Worm (Caenorhabditis elegans) whole organism, L1 larva: ENCODE measurements around the gene K04A8.20.
A peak's percentile ranks its signal among the peaks of the same experiment; 100 is the strongest.

Experiments used
- C04F5.9 ChIP-seq: sonication (generic microtip); optimal IDR thresholded peaks from 2 replicates; lab custom pipeline; 2016; ENCODE audit warnings: missing genetic modification characterization, missing compliant biosample characterization
- F16B12.6 ChIP-seq: fragments of 150-350 bp; optimal IDR thresholded peaks from 2 replicates; lab custom pipeline; 2014; ENCODE audit warnings: missing biosample characterization, missing genetic modification characterization
- aha-1 ChIP-seq: fragments of 150-350 bp; optimal IDR thresholded peaks from 2 replicates; lab custom pipeline; 2014; ENCODE audit warnings: missing biosample characterization, missing genetic modification characterization
- alr-1 ChIP-seq: fragments of 200-800 bp; sonication (Bioruptor generic); optimal IDR thresholded peaks from 2 replicates; lab custom pipeline; 2018; ENCODE audit warnings: borderline replicate concordance, mild to moderate bottlenecking, missing genetic modification characterization, missing compliant biosample characterization
- ama-1 ChIP-seq: fragments of 150-350 bp; optimal IDR thresholded peaks from 2 replicates; lab custom pipeline; 2014
- blmp-1 ChIP-seq: fragments of 150-350 bp; optimal IDR thresholded peaks from 2 replicates; lab custom pipeline; 2014; ENCODE audit warnings: missing biosample characterization, missing genetic modification characterization
- ceh-8 ChIP-seq: fragments of 200-800 bp; sonication (Bioruptor generic); optimal IDR thresholded peaks from 2 replicates; lab custom pipeline; 2018; ENCODE audit warnings: mild to moderate bottlenecking, missing genetic modification characterization, moderate library complexity, missing compliant biosample characterization
- ceh-82 ChIP-seq, 3 experiments: fragments of 150-350 bp in 1 of 3; sonication (generic microtip) in 2 of 3; optimal IDR thresholded peaks; 2 replicates each; lab custom pipeline; 2014 to 2017; ENCODE audit warnings: missing biosample characterization in 3 of 3, missing genetic modification characterization in 3 of 3
- ces-1 ChIP-seq: fragments of 150-350 bp; optimal IDR thresholded peaks from 2 replicates; lab custom pipeline; 2014; ENCODE audit warnings: missing biosample characterization, missing genetic modification reagents, missing genetic modification characterization
- dpl-1 ChIP-seq, 3 experiments: fragments of 150-350 bp in 2 of 3; sonication (generic microtip) in 1 of 3; optimal IDR thresholded peaks; 2 replicates each; lab custom pipeline; 2014 to 2017; ENCODE audit warnings: missing biosample characterization in 3 of 3, missing genetic modification characterization in 3 of 3, missing genetic modification reagents in 3 of 3
- efl-1 ChIP-seq, 4 experiments: fragments of 150-350 bp; optimal IDR thresholded peaks in 3 of 4; peaks in 1 of 4; 1 replicate in 1 of 4; 2 replicates in 3 of 4; lab custom pipeline; 2014; ENCODE audit warnings: missing biosample characterization in 2 of 4, missing genetic modification characterization in 2 of 4, missing genetic modification reagents in 2 of 4
- egl-27 ChIP-seq, 2 experiments: fragments of 150-350 bp in 1 of 2; sonication (generic microtip); optimal IDR thresholded peaks; 3 replicates each; lab custom pipeline; 2017 to 2018; ENCODE audit warnings: missing biosample characterization in 2 of 2, missing genetic modification characterization in 2 of 2, missing genetic modification reagents in 2 of 2
- elt-2 ChIP-seq: sonication (generic microtip); optimal IDR thresholded peaks from 2 replicates; lab custom pipeline; 2016; ENCODE audit warnings: missing genetic modification characterization, mild to moderate bottlenecking, inconsistent platforms, missing compliant biosample characterization, missing genetic modification reagents
- elt-3 ChIP-seq, 6 experiments: fragments of 150-350 bp in 1 of 6; sonication (generic microtip); optimal IDR thresholded peaks; 2 replicates each; lab custom pipeline; 2017 to 2018; ENCODE audit warnings: missing biosample characterization in 6 of 6, missing genetic modification characterization in 6 of 6, inconsistent platforms in 1 of 6
- fkh-10 ChIP-seq: sonication (generic microtip); optimal IDR thresholded peaks from 2 replicates; lab custom pipeline; 2017; ENCODE audit warnings: missing biosample characterization, missing genetic modification reagents, missing genetic modification characterization
- fkh-8 ChIP-seq: sonication (generic microtip); optimal IDR thresholded peaks from 2 replicates; lab custom pipeline; 2016; ENCODE audit warnings: mild to moderate bottlenecking, missing genetic modification characterization, missing compliant biosample characterization
- fos-1 ChIP-seq: fragments of 150-350 bp; optimal IDR thresholded peaks from 2 replicates; lab custom pipeline; 2014; ENCODE audit warnings: missing biosample characterization, missing genetic modification characterization
- grh-1 ChIP-seq: fragments of 200-800 bp; sonication (Bioruptor generic); IDR thresholded peaks from 2 replicates; pipeline ENCODE4 v1.3.6; 2022; ENCODE audit warnings: missing genetic modification reagents, missing genetic modification characterization, missing compliant biosample characterization
- hlh-4 ChIP-seq: sonication (generic microtip); optimal IDR thresholded peaks from 2 replicates; lab custom pipeline; 2016; ENCODE audit warnings: mild to moderate bottlenecking, missing genetic modification characterization, missing compliant biosample characterization
- irx-1 ChIP-seq: sonication (generic microtip); optimal IDR thresholded peaks from 2 replicates; lab custom pipeline; 2016; ENCODE audit warnings: missing genetic modification characterization, missing compliant biosample characterization
- jun-1 ChIP-seq: fragments of 150-350 bp; optimal IDR thresholded peaks from 2 replicates; lab custom pipeline; 2014; ENCODE audit warnings: missing biosample characterization, missing genetic modification reagents, missing genetic modification characterization
- lin-14 ChIP-seq: fragments of 200-800 bp; sonication (Bioruptor generic); optimal IDR thresholded peaks from 2 replicates; lab custom pipeline; 2018; ENCODE audit warnings: mild to moderate bottlenecking, missing genetic modification characterization, moderate library complexity, missing compliant biosample characterization
- lin-35 ChIP-seq, 2 experiments: fragments of 150-350 bp; optimal IDR thresholded peaks; 2 replicates each; lab custom pipeline; 2014; ENCODE audit warnings: missing biosample characterization in 2 of 2, missing genetic modification characterization in 2 of 2, missing genetic modification reagents in 2 of 2
- lin-39 ChIP-seq: fragments of 150-350 bp; optimal IDR thresholded peaks from 2 replicates; lab custom pipeline; 2014; ENCODE audit warnings: missing biosample characterization, missing genetic modification reagents, missing genetic modification characterization
- lsy-2 ChIP-seq, 2 experiments: fragments of 150-350 bp; optimal IDR thresholded peaks; 2 replicates each; lab custom pipeline; 2014; ENCODE audit warnings: missing biosample characterization in 2 of 2, missing genetic modification characterization in 2 of 2
- mab-9 ChIP-seq: fragments of 200-800 bp; sonication (Bioruptor generic); IDR thresholded peaks from 2 replicates; pipeline ENCODE4 v1.3.6; 2022; ENCODE audit warnings: missing genetic modification reagents, missing genetic modification characterization, missing compliant biosample characterization
- mdl-1 ChIP-seq, 2 experiments: fragments of 150-350 bp; optimal IDR thresholded peaks; 2 replicates each; lab custom pipeline; 2014 to 2017; ENCODE audit warnings: missing biosample characterization in 2 of 2, missing genetic modification characterization in 2 of 2, inconsistent platforms in 1 of 2
- mep-1 ChIP-seq: fragments of 150-350 bp; optimal IDR thresholded peaks from 2 replicates; lab custom pipeline; 2014; ENCODE audit warnings: missing biosample characterization, missing genetic modification characterization
- nhr-12 ChIP-seq: sonication (generic microtip); optimal IDR thresholded peaks from 2 replicates; lab custom pipeline; 2017; ENCODE audit warnings: missing biosample characterization, missing genetic modification characterization
- nhr-19 ChIP-seq: fragments of 200-800 bp; sonication (Bioruptor generic); conservative IDR thresholded peaks from 2 replicates; pipeline ENCODE4 v1.3.6; 2022; ENCODE audit warnings: missing genetic modification characterization, missing compliant biosample characterization
- nhr-237 ChIP-seq: fragments of 150-350 bp; optimal IDR thresholded peaks from 2 replicates; lab custom pipeline; 2014; ENCODE audit warnings: missing biosample characterization, missing genetic modification characterization
- nhr-28 ChIP-seq: fragments of 150-350 bp; optimal IDR thresholded peaks from 2 replicates; lab custom pipeline; 2014; ENCODE audit warnings: missing biosample characterization, missing genetic modification characterization
- nhr-47 ChIP-seq: sonication (generic microtip); optimal IDR thresholded peaks from 2 replicates; lab custom pipeline; 2016; ENCODE audit warnings: mild to moderate bottlenecking, missing genetic modification characterization, moderate library complexity, missing compliant biosample characterization
- nhr-76 ChIP-seq: sonication (generic microtip); optimal IDR thresholded peaks from 2 replicates; lab custom pipeline; 2017; ENCODE audit warnings: missing biosample characterization, missing genetic modification characterization
- nhr-85 ChIP-seq: sonication (generic microtip); peaks from one replicate; lab custom pipeline; 2016; ENCODE audit warnings: missing genetic modification characterization, inconsistent platforms, missing compliant biosample characterization
- pax-3 ChIP-seq: fragments of 200-800 bp; sonication (Bioruptor generic); optimal IDR thresholded peaks from 2 replicates; lab custom pipeline; 2018; ENCODE audit warnings: mild to moderate bottlenecking, missing genetic modification characterization, moderate library complexity, missing compliant biosample characterization
- skn-1 ChIP-seq: fragments of 150-350 bp; optimal IDR thresholded peaks from 2 replicates; lab custom pipeline; 2014; ENCODE audit warnings: missing biosample characterization, missing genetic modification characterization
- snpc-4 ChIP-seq: fragments of 150-350 bp; optimal IDR thresholded peaks from 2 replicates; lab custom pipeline; 2014; ENCODE audit warnings: missing biosample characterization, missing genetic modification characterization
- sptf-1 ChIP-seq: fragments of 150-350 bp; optimal IDR thresholded peaks from 2 replicates; lab custom pipeline; 2014; ENCODE audit warnings: missing biosample characterization, missing genetic modification characterization
- tbx-2 ChIP-seq: sonication (generic microtip); optimal IDR thresholded peaks from 2 replicates; lab custom pipeline; 2016; ENCODE audit warnings: missing genetic modification characterization, missing compliant biosample characterization
- unc-130 ChIP-seq: fragments of 150-350 bp; optimal IDR thresholded peaks from 2 replicates; lab custom pipeline; 2017; ENCODE audit warnings: missing biosample characterization, missing genetic modification characterization, inconsistent platforms
- vab-15 ChIP-seq: sonication (generic microtip); optimal IDR thresholded peaks from 2 replicates; lab custom pipeline; 2017; ENCODE audit warnings: missing genotype, mild to moderate bottlenecking, missing genetic modification characterization, missing compliant biosample characterization
- zag-1 ChIP-seq: fragments of 150-350 bp; optimal IDR thresholded peaks from 2 replicates; lab custom pipeline; 2014; ENCODE audit warnings: missing biosample characterization, missing genetic modification characterization
- zip-4 ChIP-seq: fragments of 200-800 bp; sonication (Bioruptor generic); optimal IDR thresholded peaks from 2 replicates; lab custom pipeline; 2018; ENCODE audit warnings: mild to moderate bottlenecking, missing genetic modification characterization, moderate library complexity, missing compliant biosample characterization
- ztf-4 ChIP-seq: fragments of 150-350 bp; optimal IDR thresholded peaks from 2 replicates; lab custom pipeline; 2014; ENCODE audit warnings: missing biosample characterization, missing genetic modification characterization

Gene K04A8.20

ce11 chrV:6516491-6517304 lies 32.5 kb upstream of the K04A8.20 start, which contains the start of gene mdh-1:
Gene mdh-1, minus strand, starts transcription at chrV:6516526.
- TF ChIP-seq snpc-4 (tag; lab: Kevin White, UChicago) (no peak), ceh-82 (tag; optimal IDR thresholded peaks at IDR 0.05; lab: Kevin White, UChicago) (no peak), nhr-12 (tag; lab: Kevin White, UChicago) (no peak), fos-1 (no peak), dpl-1 (GFP tag; optimal IDR thresholded peaks at IDR 0.05; lab: Kevin White, UChicago) (peak; percentile 44 to 79 (median 53)), mep-1 (tag; lab: Kevin White, UChicago) (peak; percentile 7), zip-4 (no peak), zag-1 (tag; lab: Kevin White, UChicago) (no peak), elt-2 (tag; lab: Kevin White, UChicago) (peak; percentile 29), lin-35 (GFP tag; optimal IDR thresholded peaks at IDR 0.05; lab: Kevin White, UChicago) (peak; percentile 30 to 71), efl-1 (optimal IDR thresholded peaks at IDR 0.05; lab: Kevin White, UChicago) (peak in 1 of 2 experiments; percentile 75), efl-1 (GFP tag; optimal IDR thresholded peaks at IDR 0.05 in 1 of 2; lab: Kevin White, UChicago) (peak; percentile 72 to 96), aha-1 (no peak), fkh-8 (peak; percentile 33), F16B12.6 (tag; lab: Kevin White, UChicago) (no peak), blmp-1 (tag; lab: Kevin White, UChicago) (peak; percentile 62), nhr-47 (tag; lab: Kevin White, UChicago) (peak; percentile 13), lin-14 (GFP tag; lab: Kevin White, UChicago) (peak; percentile 58), nhr-85 (tag; lab: Kevin White, UChicago) (peak; percentile 30), vab-15 (tag; lab: Kevin White, UChicago) (no peak), irx-1 (tag; lab: Kevin White, UChicago) (no peak), ztf-4 (tag; lab: Kevin White, UChicago) (no peak), lsy-2 (tag; optimal IDR thresholded peaks at IDR 0.05; lab: Kevin White, UChicago) (no peak), hlh-4 (tag; lab: Kevin White, UChicago) (no peak), ces-1 (GFP tag; lab: Kevin White, UChicago) (no peak), pax-3 (tag; lab: Kevin White, UChicago) (peak; percentile 11), skn-1 (tag; lab: Kevin White, UChicago) (no peak), elt-3 (tag; optimal IDR thresholded peaks at IDR 0.05; lab: Kevin White, UChicago) (peak in 1 of 6 experiments; percentile 40), fkh-10 (GFP tag; lab: Kevin White, UChicago) (no peak), ama-1 (lab: Kevin White, UChicago) (no peak), tbx-2 (tag; lab: Kevin White, UChicago) (no peak), egl-27 (tag; optimal IDR thresholded peaks at IDR 0.05; lab: Kevin White, UChicago) (peak in 1 of 2 experiments; percentile 25)
- TF ChIP-seq, all 84 proteins: peak for 13

DNA sequence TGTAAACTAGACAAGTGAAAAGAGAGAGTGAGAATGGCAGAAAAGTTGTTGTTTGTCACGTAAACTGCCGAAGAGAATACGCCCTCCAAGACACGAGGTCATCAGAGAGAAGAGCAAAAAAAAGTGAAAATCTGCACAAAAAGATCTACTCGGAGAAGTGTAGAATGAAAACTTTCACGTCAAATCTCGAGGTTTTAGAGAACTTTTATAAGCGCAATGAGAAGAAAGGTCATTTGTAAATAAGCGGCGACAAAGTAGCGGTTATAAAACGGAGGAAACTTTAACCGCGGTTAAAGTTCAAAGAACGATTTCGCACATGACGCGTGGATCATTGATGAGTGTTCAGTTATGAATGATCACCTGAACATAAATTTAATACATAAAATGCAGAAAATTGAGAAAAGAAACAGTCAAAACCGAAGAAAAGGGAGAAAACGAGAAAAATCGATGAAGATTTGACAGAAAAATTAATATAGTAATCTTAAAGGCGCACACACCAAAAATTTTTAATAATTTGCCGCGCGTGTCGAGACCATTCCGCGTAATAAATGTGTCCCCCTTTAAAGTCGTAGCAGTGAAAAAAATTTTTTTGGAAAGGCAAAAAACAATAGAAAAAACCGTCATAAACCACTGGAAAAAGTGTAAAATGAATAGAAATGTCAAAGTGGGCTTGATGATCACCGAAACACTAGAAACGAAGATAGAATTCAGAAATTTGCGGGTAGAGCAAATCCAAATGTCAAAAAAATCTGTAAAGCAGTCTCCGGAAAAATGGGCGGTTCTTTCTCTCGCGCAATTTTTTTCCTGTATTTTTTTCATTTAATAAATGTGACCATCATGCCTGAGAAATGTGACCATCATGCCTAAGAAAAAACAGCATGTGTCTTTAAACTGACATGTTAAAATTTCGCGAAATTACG lies 31.7 kb upstream of the K04A8.20 start:
- no peak for TF ChIP-seq ces-1 (GFP tag; lab: Kevin White, UChicago)
- TF ChIP-seq nhr-28 (tag; lab: Kevin White, UChicago) = no peak
- TF ChIP-seq lin-35 (GFP tag; optimal IDR thresholded peaks at IDR 0.05; lab: Kevin White, UChicago) = peak; percentile 22 to 29
- TF ChIP-seq ztf-4 (tag; lab: Kevin White, UChicago) = peak; percentile 51
- no peak for TF ChIP-seq alr-1 (tag; lab: Kevin White, UChicago)
- no peak for TF ChIP-seq C04F5.9 (tag; lab: Kevin White, UChicago)
- TF ChIP-seq nhr-19 (GFP tag; lab: Robert Waterston, UW) = peak; percentile 70
- TF ChIP-seq efl-1 (optimal IDR thresholded peaks at IDR 0.05; lab: Kevin White, UChicago) = no peak
- TF ChIP-seq efl-1 (GFP tag; optimal IDR thresholded peaks at IDR 0.05 in 1 of 2; lab: Kevin White, UChicago) = peak in 1 of 2 experiments; percentile 86
- TF ChIP-seq lin-39 (tag; lab: Kevin White, UChicago) = no peak
- TF ChIP-seq aha-1 = peak; percentile 49
- TF ChIP-seq elt-2 (tag; lab: Kevin White, UChicago) = no peak
- peak; percentile 8 for TF ChIP-seq unc-130
- no peak for TF ChIP-seq nhr-76
- no peak for TF ChIP-seq sptf-1 (tag; lab: Kevin White, UChicago)
- TF ChIP-seq vab-15 (tag; lab: Kevin White, UChicago) = no peak
- TF ChIP-seq grh-1 (GFP tag; lab: Robert Waterston, UW) = no peak
- no peak for TF ChIP-seq ceh-8
- TF ChIP-seq fkh-10 (GFP tag; lab: Kevin White, UChicago) = no peak
- peak in 1 of 2 experiments; percentile 80 for TF ChIP-seq mdl-1 (tag; optimal IDR thresholded peaks at IDR 0.05; lab: Kevin White, UChicago)
- TF ChIP-seq mab-9 = no peak
- TF ChIP-seq nhr-237 (tag; lab: Kevin White, UChicago) = no peak
- no peak for TF ChIP-seq zip-4
- TF ChIP-seq hlh-4 (tag; lab: Kevin White, UChicago) = no peak
- no peak for TF ChIP-seq jun-1 (tag; lab: Kevin White, UChicago)
